Fruit fly (Drosophila melanogaster): ENCODE results near the gene tal-1A.

DNA sequence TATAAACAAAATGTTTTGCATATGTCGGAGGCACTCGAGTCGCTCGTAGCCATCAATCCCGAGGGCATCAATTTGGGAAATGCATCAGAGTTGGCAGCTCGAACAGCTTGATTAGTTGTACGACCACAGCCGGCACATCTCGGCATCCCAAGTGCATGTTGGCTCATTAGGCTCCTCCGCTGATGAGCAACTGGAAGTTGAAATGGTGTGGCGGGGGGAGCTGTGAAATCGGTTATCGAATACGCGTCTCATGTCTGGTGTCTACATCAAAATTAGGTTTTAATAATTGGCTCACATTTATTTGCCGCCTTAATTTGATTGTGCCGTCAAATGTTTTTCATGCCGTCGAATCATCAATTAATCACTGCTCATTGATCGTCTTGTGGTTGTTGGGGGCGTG is 46.3 kb downstream of the tal-1A start:
- TF ChIP-seq rn (GFP tag; IDR thresholded peaks at IDR 0.05), result no peak
- TF ChIP-seq CG12605 (GFP tag; IDR thresholded peaks at IDR 0.05), result no peak
- no peak for TF ChIP-seq CG8301 (tag; optimal IDR thresholded peaks at IDR 0.05)
- no peak for TF ChIP-seq CG9948 (tag; optimal IDR thresholded peaks at IDR 0.05)
- TF ChIP-seq Ets98B (GFP tag; IDR thresholded peaks at IDR 0.05), result no peak
- TF ChIP-seq fd96Ca (GFP tag; IDR thresholded peaks at IDR 0.05), result no peak

Data from whole organism, pupa.